Worm (Caenorhabditis elegans): ENCODE results near the gene hrde-1.
A peak's percentile ranks its signal among the peaks of the same experiment; 100 is the strongest.

- TF ChIP-seq F16B12.6 (tag; optimal IDR thresholded peaks at IDR 0.05): peak; percentile 97
- no peak for TF ChIP-seq unc-62 (GFP tag; optimal IDR thresholded peaks at IDR 0.05)
- no peak for TF ChIP-seq ztf-11 (tag; optimal IDR thresholded peaks at IDR 0.05)
- TF ChIP-seq skn-1 (tag; optimal IDR thresholded peaks at IDR 0.05): peak; percentile 70
- TF ChIP-seq pqm-1 (tag; optimal IDR thresholded peaks at IDR 0.05): no peak
- TF ChIP-seq blmp-1 (tag; optimal IDR thresholded peaks at IDR 0.05): peak; percentile 45
- peak; percentile 42 for TF ChIP-seq lin-15B (tag; optimal IDR thresholded peaks at IDR 0.05)
Measured at ce11 chrIII:4150919-4151318, 25.0 kb downstream of the hrde-1 start.

Data from whole organism, L1 larva.